Fruit fly (Drosophila melanogaster) whole organism, adult: ENCODE data around the gene CG34328.

Experiments
- kay ChIP-seq: fragments of 200-800 bp; sonication (Bioruptor generic); peaks from one replicate; lab custom pipeline; 2016; ENCODE audit warnings: missing biosample characterization, missing genetic modification characterization, borderline replicate concordance
- ovo ChIP-seq: fragments of 200-800 bp; sonication (Bioruptor generic); optimal IDR thresholded peaks from 2 replicates; lab custom pipeline; 2016; ENCODE audit warnings: missing biosample characterization, missing genetic modification characterization

DNA sequence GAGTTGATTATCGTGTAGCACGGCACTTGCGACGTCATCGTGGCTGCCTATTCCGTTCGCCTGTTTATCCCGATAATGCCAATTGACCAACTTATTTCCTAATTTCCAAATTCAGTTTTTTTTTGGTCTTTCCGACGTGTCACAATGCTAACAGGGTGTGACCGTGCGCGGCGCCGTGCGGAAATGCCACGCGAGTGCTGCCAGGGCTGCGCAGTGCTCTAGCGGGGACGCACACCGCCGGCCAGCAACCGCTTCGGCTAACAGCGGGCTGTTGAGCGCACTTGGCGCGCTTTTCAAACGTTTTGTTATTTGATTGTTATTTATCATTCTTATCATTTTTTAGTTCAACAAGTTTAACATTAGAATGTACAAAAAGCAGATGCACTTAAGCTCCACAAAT is 14.8 kb downstream of the CG34328 start, which contains the start of gene betaCOP:
- TF ChIP-seq kay, result no peak
- no peak for TF ChIP-seq ovo (GFP tag; lab: Kevin White, UChicago)
